Fruit fly (Drosophila melanogaster) whole organism, embryonic: ENCODE results near the gene CG9117.
A peak's percentile ranks its signal among the peaks of the same experiment; 100 is the strongest.

Source experiments
- Atf-2 ChIP-seq: fragments of 200-800 bp; sonication (Bioruptor generic); optimal IDR thresholded peaks from 2 replicates; lab custom pipeline; 2016; ENCODE audit warnings: missing biosample characterization, missing genetic modification characterization
- Atf3 ChIP-seq: fragments of 200-800 bp; sonication (Bioruptor generic); optimal IDR thresholded peaks from 3 replicates; lab custom pipeline; 2016; ENCODE audit warnings: missing biosample characterization, missing genetic modification characterization
- Bdp1 ChIP-seq: fragments of 200-800 bp; sonication (Bioruptor generic); optimal IDR thresholded peaks from 3 replicates; lab custom pipeline; 2016; ENCODE audit warnings: missing biosample characterization, missing genetic modification characterization
- CG10565 ChIP-seq: fragments of 200-800 bp; sonication (Bioruptor generic); optimal IDR thresholded peaks from 3 replicates; lab custom pipeline; 2016; ENCODE audit warnings: missing biosample characterization, mild to moderate bottlenecking, missing genetic modification characterization
- CG12299 ChIP-seq: fragments of 200-800 bp; sonication (Bioruptor generic); optimal IDR thresholded peaks from 2 replicates; lab custom pipeline; 2018; ENCODE audit warnings: missing biosample characterization, mild to moderate bottlenecking, missing genetic modification characterization
- CG14050 ChIP-seq: fragments of 200-800 bp; sonication (Bioruptor generic); IDR thresholded peaks from 3 replicates; pipeline ENCODE4 v1.3.6; 2022; ENCODE audit warnings: missing biosample characterization, missing genetic modification characterization
- CG1647 ChIP-seq: fragments of 200-800 bp; sonication (Bioruptor generic); optimal IDR thresholded peaks from 3 replicates; lab custom pipeline; 2016; ENCODE audit warnings: missing biosample characterization, missing genetic modification characterization
- CG17612 ChIP-seq: fragments of 200-800 bp; sonication (Bioruptor generic); IDR thresholded peaks from 2 replicates; pipeline ENCODE4 v1.3.6; 2022; ENCODE audit warnings: missing biosample characterization, missing genetic modification characterization
- CG17829 ChIP-seq: fragments of 200-800 bp; optimal IDR thresholded peaks from 2 replicates; lab custom pipeline; 2019; ENCODE audit warnings: missing biosample characterization, mild to moderate bottlenecking, missing genetic modification characterization, moderate library complexity
- CG18011 ChIP-seq: fragments of 200-800 bp; sonication (Bioruptor generic); optimal IDR thresholded peaks from 2 replicates; lab custom pipeline; 2017; ENCODE audit warnings: missing biosample characterization, missing genetic modification characterization, mild to moderate bottlenecking, moderate library complexity, missing genotype
- CG3838 ChIP-seq: fragments of 200-800 bp; sonication (Bioruptor generic); optimal IDR thresholded peaks from 3 replicates; lab custom pipeline; 2016; ENCODE audit warnings: missing biosample characterization, missing genetic modification characterization
- CG42726 ChIP-seq: fragments of 200-800 bp; sonication (Bioruptor generic); IDR thresholded peaks from 2 replicates; pipeline ENCODE4 v1.3.6; 2022; ENCODE audit warnings: missing biosample characterization, missing genetic modification characterization; ENCODE audit not compliant: partially characterized antibody
- CG4282 ChIP-seq: fragments of 200-800 bp; sonication (Bioruptor generic); optimal IDR thresholded peaks from 2 replicates; lab custom pipeline; 2016; ENCODE audit warnings: missing biosample characterization, missing genetic modification characterization
- CG4707 ChIP-seq: fragments of 200-800 bp; sonication (Bioruptor generic); optimal IDR thresholded peaks from 2 replicates; lab custom pipeline; 2018; ENCODE audit warnings: missing biosample characterization, mild to moderate bottlenecking, missing genetic modification characterization, moderate library complexity
- CG6254 ChIP-seq: fragments of 200-800 bp; sonication (Bioruptor generic); optimal IDR thresholded peaks from 3 replicates; lab custom pipeline; 2017; ENCODE audit warnings: mild to moderate bottlenecking, missing biosample characterization, missing genetic modification reagents, missing genetic modification characterization
- CG7357 ChIP-seq: fragments of 200-800 bp; sonication (Bioruptor generic); IDR thresholded peaks from 3 replicates; pipeline ENCODE4 v1.3.6; 2022; ENCODE audit warnings: missing biosample characterization, missing genetic modification characterization
- CG7556 ChIP-seq: fragments of 200-800 bp; sonication (Bioruptor generic); optimal IDR thresholded peaks from 2 replicates; lab custom pipeline; 2017; ENCODE audit warnings: missing biosample characterization, mild to moderate bottlenecking, missing genetic modification characterization
- Camta ChIP-seq: fragments of 200-800 bp; sonication (Bioruptor generic); optimal IDR thresholded peaks from 2 replicates; lab custom pipeline; 2016; ENCODE audit warnings: missing biosample characterization, missing genetic modification characterization
- D19B ChIP-seq: fragments of 200-800 bp; sonication (Bioruptor generic); optimal IDR thresholded peaks from 2 replicates; lab custom pipeline; 2017; ENCODE audit warnings: missing biosample characterization, mild to moderate bottlenecking, missing genetic modification characterization
- Deaf1 ChIP-seq: fragments of 200-800 bp; optimal IDR thresholded peaks from 3 replicates; lab custom pipeline; 2019; ENCODE audit warnings: missing biosample characterization, mild to moderate bottlenecking, missing genetic modification characterization, moderate library complexity
- Eip74EF ChIP-seq, 2 experiments: fragments of 200-800 bp in 1 of 2; fragments of >200 bp in 1 of 2; sonication (Bioruptor generic) in 1 of 2; optimal IDR thresholded peaks; 2 replicates each; lab custom pipeline; 2017 to 2019; ENCODE audit warnings: missing biosample characterization in 2 of 2, missing genetic modification characterization in 2 of 2, mild to moderate bottlenecking in 1 of 2, moderate library complexity in 1 of 2
- Elba2 ChIP-seq: fragments of 200-800 bp; sonication (Bioruptor generic); optimal IDR thresholded peaks from 3 replicates; lab custom pipeline; 2016; ENCODE audit warnings: missing biosample characterization, missing genetic modification characterization
- Ets97D ChIP-seq: fragments of 200-800 bp; sonication (Bioruptor generic); optimal IDR thresholded peaks from 3 replicates; lab custom pipeline; 2016; ENCODE audit warnings: missing biosample characterization, missing genetic modification characterization
- Gsc ChIP-seq: fragments of 200-800 bp; sonication (Bioruptor generic); IDR thresholded peaks from 2 replicates; pipeline ENCODE4 v1.3.6; 2022; ENCODE audit warnings: missing biosample characterization, missing genetic modification characterization
- Gug ChIP-seq: fragments of 200-800 bp; sonication (Bioruptor generic); IDR thresholded peaks from 4 replicates; pipeline ENCODE4 v1.3.6; 2022; ENCODE audit warnings: missing biosample characterization, missing genetic modification characterization
- HmgD ChIP-seq: fragments of 200-800 bp; sonication (Bioruptor generic); optimal IDR thresholded peaks from 3 replicates; lab custom pipeline; 2016; ENCODE audit warnings: missing biosample characterization, missing genetic modification characterization
- Hmx ChIP-seq: fragments of 200-800 bp; sonication (Bioruptor generic); optimal IDR thresholded peaks from 2 replicates; lab custom pipeline; 2016; ENCODE audit warnings: missing biosample characterization, missing genetic modification characterization
- Hr78 ChIP-seq, 2 experiments: fragments of 200-800 bp in 1 of 2; fragments of >200 bp in 1 of 2; sonication (Bioruptor generic) in 1 of 2; optimal IDR thresholded peaks; 2 replicates each; lab custom pipeline; 2017 to 2019; ENCODE audit warnings: missing biosample characterization in 2 of 2, missing genetic modification characterization in 2 of 2, mild to moderate bottlenecking in 1 of 2, moderate library complexity in 1 of 2
- Neu2 ChIP-seq: fragments of 200-800 bp; sonication (Bioruptor generic); optimal IDR thresholded peaks from 3 replicates; lab custom pipeline; 2016; ENCODE audit warnings: missing biosample characterization, missing genetic modification characterization, borderline replicate concordance
- Poxn ChIP-seq: fragments of 200-800 bp; sonication (Bioruptor generic); IDR thresholded peaks from 2 replicates; pipeline ENCODE4 v1.3.6; 2022; ENCODE audit warnings: missing biosample characterization, missing genetic modification characterization
- Ssrp ChIP-seq: fragments of 200-800 bp; sonication (Bioruptor generic); optimal IDR thresholded peaks from 2 replicates; lab custom pipeline; 2018; ENCODE audit warnings: missing biosample characterization, mild to moderate bottlenecking, missing genetic modification characterization, moderate library complexity
- Tbp ChIP-seq: fragments of >200 bp; optimal IDR thresholded peaks from 2 replicates; lab custom pipeline; 2018; ENCODE audit warnings: missing biosample characterization, missing genetic modification characterization
- Trl ChIP-seq, 3 experiments: fragments of >200 bp in 2 of 3; fragments of 200-800 bp in 1 of 3; sonication (Bioruptor generic) in 1 of 3; optimal IDR thresholded peaks; 2 replicates in 1 of 3; 3 replicates in 2 of 3; lab custom pipeline; 2016 to 2017; ENCODE audit warnings: missing biosample characterization in 1 of 3, missing genetic modification characterization in 1 of 3
- Xbp1 ChIP-seq: fragments of 200-800 bp; sonication (Bioruptor generic); optimal IDR thresholded peaks from 3 replicates; lab custom pipeline; 2016; ENCODE audit warnings: missing biosample characterization, mild to moderate bottlenecking, missing genetic modification characterization
- ase ChIP-seq: fragments of 200-800 bp; sonication (Bioruptor generic); IDR thresholded peaks from 3 replicates; pipeline ENCODE4 v1.3.6; 2022; ENCODE audit warnings: missing biosample characterization, missing genetic modification characterization
- ems ChIP-seq: fragments of 200-800 bp; sonication (Bioruptor generic); optimal IDR thresholded peaks from 3 replicates; lab custom pipeline; 2016; ENCODE audit warnings: missing biosample characterization, missing genetic modification characterization
- gsb-n ChIP-seq: fragments of 200-800 bp; sonication (Bioruptor generic); optimal IDR thresholded peaks from 3 replicates; lab custom pipeline; 2018; ENCODE audit warnings: missing biosample characterization, mild to moderate bottlenecking, missing genetic modification characterization
- ham ChIP-seq: fragments of 200-800 bp; sonication (Bioruptor generic); IDR thresholded peaks from 2 replicates; pipeline ENCODE4 v1.3.6; 2022; ENCODE audit warnings: missing biosample characterization, missing genetic modification characterization
- kni ChIP-seq: fragments of 200-800 bp; sonication (Bioruptor generic); optimal IDR thresholded peaks from 3 replicates; lab custom pipeline; 2017; ENCODE audit warnings: mild to moderate bottlenecking, missing biosample characterization, missing genetic modification reagents, missing genetic modification characterization
- lilli ChIP-seq: fragments of 200-800 bp; sonication (Bioruptor generic); optimal IDR thresholded peaks from 3 replicates; lab custom pipeline; 2016; ENCODE audit warnings: missing biosample characterization, missing genetic modification characterization
- nom ChIP-seq: fragments of 200-800 bp; sonication (Bioruptor generic); optimal IDR thresholded peaks from 2 replicates; lab custom pipeline; 2017; ENCODE audit warnings: missing biosample characterization, missing genetic modification characterization, mild to moderate bottlenecking, moderate library complexity, missing genetic modification reagents
- pan ChIP-seq, 4 experiments: fragments of >200 bp in 3 of 4; fragments of 200-800 bp in 1 of 4; sonication (Bioruptor generic) in 1 of 4; optimal IDR thresholded peaks in 3 of 4; IDR thresholded peaks in 1 of 4; 2 replicates each; pipeline versions ENCODE4 v1.3.6 to Lab custom; 2017 to 2022; ENCODE audit warnings: missing biosample characterization in 2 of 4, missing genetic modification characterization in 2 of 4, mixed read lengths in 1 of 4
- pita ChIP-seq: fragments of 200-800 bp; sonication (Bioruptor generic); optimal IDR thresholded peaks from 2 replicates; lab custom pipeline; 2017; ENCODE audit warnings: missing biosample characterization, mild to moderate bottlenecking, missing genetic modification characterization
- row ChIP-seq: fragments of 200-800 bp; sonication (Bioruptor generic); IDR thresholded peaks from 3 replicates; pipeline ENCODE4 v1.3.6; 2022; ENCODE audit warnings: missing biosample characterization, missing genetic modification characterization
- sim ChIP-seq: fragments of 200-800 bp; sonication (Bioruptor generic); IDR thresholded peaks from 2 replicates; pipeline ENCODE4 v1.3.6; 2022; ENCODE audit warnings: missing biosample characterization, missing genetic modification characterization
- stwl ChIP-seq: fragments of 200-800 bp; sonication (Bioruptor generic); optimal IDR thresholded peaks from 3 replicates; lab custom pipeline; 2018; ENCODE audit warnings: missing biosample characterization, mild to moderate bottlenecking, missing genetic modification characterization, moderate library complexity
- tx ChIP-seq: fragments of 200-800 bp; sonication (Bioruptor generic); optimal IDR thresholded peaks from 2 replicates; lab custom pipeline; 2016; ENCODE audit warnings: missing biosample characterization, missing genetic modification characterization
- usp ChIP-seq: fragments of >200 bp; optimal IDR thresholded peaks from 2 replicates; lab custom pipeline; 2017; ENCODE audit warnings: missing biosample characterization, missing genetic modification characterization
- z ChIP-seq: fragments of 200-800 bp; sonication (Bioruptor generic); IDR thresholded peaks from 3 replicates; pipeline ENCODE4 v1.3.6; 2022; ENCODE audit warnings: missing biosample characterization, missing genetic modification characterization
- zen2 ChIP-seq: fragments of 200-800 bp; sonication (Bioruptor generic); IDR thresholded peaks from 3 replicates; pipeline ENCODE4 v1.3.6; 2022; ENCODE audit warnings: missing biosample characterization, missing genetic modification characterization; ENCODE audit not compliant: partially characterized antibody

CG9117 gene

DNA sequence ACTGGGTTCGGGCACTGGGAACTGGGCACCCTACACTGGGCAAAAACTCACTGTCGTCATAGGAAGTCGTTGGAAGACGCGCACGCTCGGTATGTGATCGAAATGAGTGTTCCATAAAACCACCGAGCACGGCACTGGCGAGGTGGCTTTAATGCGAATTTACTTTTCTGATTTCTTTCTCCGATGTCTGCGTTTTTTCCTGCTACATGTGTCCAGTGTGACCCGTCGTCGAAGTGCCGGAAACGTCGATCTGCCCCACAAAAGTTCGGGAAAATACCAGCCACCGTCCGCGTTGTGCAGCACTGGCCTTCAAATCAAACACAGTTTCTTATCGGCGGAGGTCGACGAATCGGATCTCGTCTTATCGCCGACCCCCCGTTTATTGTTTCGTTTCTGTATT, 38.5 kb downstream of the CG9117 start, which contains the start of gene Kdm5 (continued):
- TF ChIP-seq CG12299, result no peak
- peak; percentile 42 for TF ChIP-seq CG17829 (tag; lab: Kevin White, UChicago)
- no peak for TF ChIP-seq Camta (GFP tag; lab: Kevin White, UChicago)
- peak; percentile 44 for TF ChIP-seq row
- TF ChIP-seq Hmx (GFP tag; lab: Kevin White, UChicago), result no peak
- TF ChIP-seq Neu2 (GFP tag; lab: Kevin White, UChicago), result no peak
- no peak for TF ChIP-seq z
- no peak for TF ChIP-seq Ssrp (tag; lab: Kevin White, UChicago)
- TF ChIP-seq tx (GFP tag; lab: Kevin White, UChicago), result peak; percentile 11
- no peak for TF ChIP-seq CG10565 (GFP tag; lab: Kevin White, UChicago)
- peak; percentile 13 for TF ChIP-seq lilli
- TF ChIP-seq zen2, result no peak
- no peak for TF ChIP-seq pan (optimal IDR thresholded peaks at IDR 0.05; lab: Kevin White, UChicago)
- TF ChIP-seq pan (GFP tag; optimal IDR thresholded peaks at IDR 0.05 in 1 of 2, IDR thresholded peaks at IDR 0.05 in 1 of 2), result peak in 1 of 2 experiments; percentile 49
- no peak for TF ChIP-seq CG42726 (GFP tag; lab: Robert Waterston, UW)
- TF ChIP-seq kni, result no peak
- peak; percentile 9 for TF ChIP-seq Elba2
- TF ChIP-seq CG18011, result no peak
- peak; percentile 71 for TF ChIP-seq stwl
- no peak for TF ChIP-seq Atf3 (GFP tag; lab: Kevin White, UChicago)
- TF ChIP-seq CG14050 (GFP tag; lab: Robert Waterston, UW), result no peak
- TF ChIP-seq usp (GFP tag; lab: Kevin White, UChicago), result no peak
- peak in 1 of 2 experiments; percentile 80 for TF ChIP-seq Hr78 (GFP tag; optimal IDR thresholded peaks at IDR 0.05; lab: Kevin White, UChicago)
- no peak for TF ChIP-seq CG3838 (GFP tag; lab: Kevin White, UChicago)
- TF ChIP-seq Ets97D (GFP tag; lab: Kevin White, UChicago), result peak; percentile 86
- TF ChIP-seq Gug (GFP tag; lab: Robert Waterston, UW), result no peak; the same call in 3 of the 4 replicates
- no peak for TF ChIP-seq CG4707 (GFP tag; lab: Kevin White, UChicago)
- TF ChIP-seq Deaf1 (tag; lab: Kevin White, UChicago), result peak; percentile 61
- TF ChIP-seq ems (GFP tag; lab: Kevin White, UChicago), result no peak
- peak; percentile 62 for TF ChIP-seq HmgD (GFP tag; lab: Kevin White, UChicago)
- TF ChIP-seq Eip74EF (GFP tag; optimal IDR thresholded peaks at IDR 0.05; lab: Kevin White, UChicago), result no peak
- TF ChIP-seq Xbp1 (GFP tag; lab: Kevin White, UChicago), result peak; percentile 23
- TF ChIP-seq sim, result no peak
- TF ChIP-seq ham, result no peak
- TF ChIP-seq Gsc (GFP tag; lab: Robert Waterston, UW), result no peak
- TF ChIP-seq CG4282, result no peak
- no peak for TF ChIP-seq Poxn
- TF ChIP-seq Bdp1 (GFP tag; lab: Kevin White, UChicago), result no peak
- no peak for TF ChIP-seq CG17612 (GFP tag; lab: Robert Waterston, UW)
- TF ChIP-seq Atf-2 (GFP tag; lab: Kevin White, UChicago), result no peak
- no peak for TF ChIP-seq Trl (optimal IDR thresholded peaks at IDR 0.05; lab: Kevin White, UChicago)
- TF ChIP-seq Trl (GFP tag; optimal IDR thresholded peaks at IDR 0.05; lab: Kevin White, UChicago), result no peak
- TF ChIP-seq Tbp (GFP tag; lab: Kevin White, UChicago), result no peak
- no peak for TF ChIP-seq CG1647 (GFP tag; lab: Kevin White, UChicago)
- no peak for TF ChIP-seq CG7556 (GFP tag; lab: Kevin White, UChicago)
- no peak for TF ChIP-seq D19B (GFP tag; lab: Kevin White, UChicago)
- no peak for TF ChIP-seq ase
- TF ChIP-seq CG7357 (GFP tag; lab: Robert Waterston, UW), result no peak
- no peak for TF ChIP-seq gsb-n (tag; lab: Kevin White, UChicago)
- TF ChIP-seq nom (GFP tag; lab: Kevin White, UChicago), result peak; percentile 11
- no peak for TF ChIP-seq CG6254 (GFP tag; lab: Kevin White, UChicago)
- no peak for TF ChIP-seq pita (GFP tag; lab: Kevin White, UChicago)
